Worm (Caenorhabditis elegans) whole organism, L4 larva: ENCODE data around the gene nspc-17.

Experiments
- R02D3.7 ChIP-seq: fragments of 150-350 bp; sonication (generic microtip); optimal IDR thresholded peaks from 3 replicates; lab custom pipeline; 2014; ENCODE audit warnings: missing biosample characterization, missing genetic modification characterization
- aha-1 ChIP-seq: fragments of 150-350 bp; peaks from one replicate; lab custom pipeline; 2014; ENCODE audit warnings: missing biosample characterization, missing genetic modification characterization
- arid-1 ChIP-seq: fragments of 200-800 bp; sonication (Bioruptor generic); conservative IDR thresholded peaks from 2 replicates; pipeline ENCODE4 v1.3.6; 2022; ENCODE audit warnings: missing genetic modification reagents, missing genetic modification characterization, missing compliant biosample characterization
- dpl-1 ChIP-seq: fragments of 150-350 bp; optimal IDR thresholded peaks from 2 replicates; lab custom pipeline; 2014; ENCODE audit warnings: missing biosample characterization, missing genetic modification reagents, missing genetic modification characterization
- fos-1 ChIP-seq: fragments of 150-350 bp; optimal IDR thresholded peaks from 2 replicates; lab custom pipeline; 2014; ENCODE audit warnings: missing biosample characterization, missing genetic modification characterization
- mep-1 ChIP-seq: fragments of 150-350 bp; sonication (generic microtip); optimal IDR thresholded peaks from 3 replicates; lab custom pipeline; 2014; ENCODE audit warnings: missing biosample characterization, missing genetic modification characterization
- rbr-2 ChIP-seq: sonication (generic microtip); optimal IDR thresholded peaks from 2 replicates; lab custom pipeline; 2016; ENCODE audit warnings: missing genotype, missing genetic modification characterization, missing compliant biosample characterization
- skn-1 ChIP-seq: fragments of 150-350 bp; optimal IDR thresholded peaks from 2 replicates; lab custom pipeline; 2014; ENCODE audit warnings: missing biosample characterization, missing genetic modification characterization
- unc-62 ChIP-seq, 3 experiments: fragments of 150-350 bp in 1 of 3; sonication (generic microtip); optimal IDR thresholded peaks in 2 of 3; peaks in 1 of 3; 1 replicate in 1 of 3; 2 replicates in 2 of 3; lab custom pipeline; 2014 to 2017; ENCODE audit warnings: missing biosample characterization in 3 of 3, missing genetic modification characterization in 3 of 3, missing genetic modification reagents in 3 of 3, missing genotype in 1 of 3
- ztf-11 ChIP-seq: fragments of 150-350 bp; optimal IDR thresholded peaks from 2 replicates; lab custom pipeline; 2014; ENCODE audit warnings: missing biosample characterization, missing genetic modification characterization

DNA sequence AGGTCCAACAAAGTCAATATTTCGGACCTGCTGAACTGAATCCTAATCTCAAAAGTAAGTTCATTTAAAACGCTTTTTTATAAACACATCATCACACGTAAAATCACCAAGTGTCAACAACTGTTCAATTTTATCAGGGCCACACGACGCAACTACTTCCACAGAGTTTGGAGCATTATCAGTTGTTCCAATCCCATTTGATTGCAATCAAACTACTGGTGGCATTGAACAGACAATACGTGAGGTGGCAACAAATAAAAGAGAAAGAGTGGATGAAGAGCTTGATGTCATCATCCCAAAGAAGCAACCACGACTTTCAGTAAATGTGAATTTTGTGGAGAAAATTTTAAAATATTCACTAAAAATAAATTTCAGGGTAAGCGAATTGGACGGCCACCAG lies 28.4 kb downstream of the nspc-17 start:
- TF ChIP-seq ztf-11 (no peak), unc-62 (GFP tag; optimal IDR thresholded peaks at IDR 0.05 in 1 of 2; lab: Kevin White, UChicago) (no peak), unc-62 (tag; optimal IDR thresholded peaks at IDR 0.05; lab: Kevin White, UChicago) (no peak), aha-1 (tag; lab: Kevin White, UChicago) (no peak), rbr-2 (no peak), mep-1 (tag; lab: Kevin White, UChicago) (no peak), R02D3.7 (tag; lab: Kevin White, UChicago) (no peak), arid-1 (GFP tag; lab: Robert Waterston, UW) (no peak), skn-1 (tag; lab: Kevin White, UChicago) (no peak), dpl-1 (GFP tag; lab: Kevin White, UChicago) (no peak), fos-1 (no peak)
